Worm (Caenorhabditis elegans) whole organism, young adult: ENCODE measurements around the gene C25G4.2.

ENCODE experiments used
- C17E4.6 ChIP-seq: fragments of 200-800 bp; sonication (Bioruptor generic); IDR thresholded peaks from 2 replicates; pipeline ENCODE4 v1.3.6; 2022; ENCODE audit warnings: missing genetic modification reagents, missing genetic modification characterization, missing compliant biosample characterization
- F23B12.7 ChIP-seq: sonication (generic microtip); optimal IDR thresholded peaks from 2 replicates; lab custom pipeline; 2017; ENCODE audit warnings: missing genetic modification characterization, mild to moderate bottlenecking, missing compliant biosample characterization, antibody characterized with exemption, moderate library complexity; ENCODE audit not compliant: insufficient read depth
- F37B4.10 ChIP-seq: fragments of 200-800 bp; sonication (Bioruptor generic); IDR thresholded peaks from 2 replicates; pipeline ENCODE4 v1.3.6; 2022; ENCODE audit warnings: missing genetic modification characterization, missing compliant biosample characterization
- F49E8.2 ChIP-seq: sonication (generic microtip); optimal IDR thresholded peaks from 3 replicates; lab custom pipeline; 2017; ENCODE audit warnings: missing genetic modification characterization, mild to moderate bottlenecking, missing compliant biosample characterization, antibody characterized with exemption, moderate library complexity; ENCODE audit not compliant: insufficient read depth
- F57A8.1 ChIP-seq: fragments of 200-800 bp; sonication (Bioruptor generic); optimal IDR thresholded peaks from 2 replicates; lab custom pipeline; 2018; ENCODE audit warnings: mild to moderate bottlenecking, missing genetic modification characterization, moderate library complexity, missing compliant biosample characterization
- K11D2.4 ChIP-seq: fragments of 200-800 bp; sonication (Bioruptor generic); IDR thresholded peaks from 2 replicates; pipeline ENCODE4 v1.3.6; 2022; ENCODE audit warnings: missing genetic modification reagents, missing genetic modification characterization, missing compliant biosample characterization
- T07F8.4 ChIP-seq: sonication (generic microtip); optimal IDR thresholded peaks from 2 replicates; lab custom pipeline; 2016; ENCODE audit warnings: mild to moderate bottlenecking, missing genetic modification characterization, moderate library complexity, missing compliant biosample characterization
- Y67H2A.10 ChIP-seq: fragments of 200-800 bp; sonication (Bioruptor generic); conservative IDR thresholded peaks from 2 replicates; pipeline ENCODE4 v1.3.6; 2022; ENCODE audit warnings: missing genetic modification reagents, missing genetic modification characterization, missing compliant biosample characterization
- Y95B8A.8 ChIP-seq: fragments of 200-800 bp; sonication (Bioruptor generic); IDR thresholded peaks from 2 replicates; pipeline ENCODE4 v1.3.6; 2022; ENCODE audit warnings: missing genetic modification reagents, missing genetic modification characterization, missing compliant biosample characterization
- akir-1 ChIP-seq: fragments of 200-800 bp; sonication (Bioruptor generic); optimal IDR thresholded peaks from 2 replicates; lab custom pipeline; 2018; ENCODE audit warnings: mild to moderate bottlenecking, missing genetic modification characterization, moderate library complexity, missing compliant biosample characterization
- aptf-3 ChIP-seq: fragments of 200-800 bp; sonication (Bioruptor generic); IDR thresholded peaks from 2 replicates; pipeline ENCODE4 v1.3.6; 2022; ENCODE audit warnings: missing genetic modification characterization, missing compliant biosample characterization
- athp-1 ChIP-seq: sonication (generic microtip); optimal IDR thresholded peaks from 2 replicates; lab custom pipeline; 2017; ENCODE audit warnings: mild to moderate bottlenecking, missing genetic modification characterization, missing compliant biosample characterization
- attf-3 ChIP-seq: fragments of 200-800 bp; sonication (Bioruptor generic); conservative IDR thresholded peaks from 2 replicates; pipeline ENCODE4 v1.3.6; 2022; ENCODE audit warnings: missing genetic modification reagents, missing genetic modification characterization, missing compliant biosample characterization
- bed-1 ChIP-seq: fragments of 200-800 bp; sonication (Bioruptor generic); IDR thresholded peaks from 2 replicates; pipeline ENCODE4 v1.3.6; 2022; ENCODE audit warnings: missing genetic modification reagents, missing genetic modification characterization, missing compliant biosample characterization
- bed-2 ChIP-seq: fragments of 200-800 bp; sonication (Bioruptor generic); IDR thresholded peaks from 2 replicates; pipeline ENCODE4 v1.3.6; 2022; ENCODE audit warnings: missing genetic modification reagents, missing genetic modification characterization, missing compliant biosample characterization
- ccch-3 ChIP-seq: fragments of 200-800 bp; sonication (Bioruptor generic); optimal IDR thresholded peaks from 2 replicates; lab custom pipeline; 2018; ENCODE audit warnings: mild to moderate bottlenecking, missing genetic modification characterization, missing compliant biosample characterization
- cebp-1 ChIP-seq, 2 experiments: fragments of 200-800 bp in 1 of 2; sonication (Bioruptor generic) in 1 of 2; sonication (generic microtip) in 1 of 2; IDR thresholded peaks in 1 of 2; optimal IDR thresholded peaks in 1 of 2; 2 replicates each; pipeline versions ENCODE4 v1.3.6 to Lab custom; 2017 to 2022; ENCODE audit warnings: missing compliant biosample characterization in 2 of 2, missing genetic modification characterization in 2 of 2, mild to moderate bottlenecking in 1 of 2, missing genetic modification reagents in 1 of 2, moderate library complexity in 1 of 2
- ceh-100 ChIP-seq: fragments of 200-800 bp; sonication (Bioruptor generic); IDR thresholded peaks from 2 replicates; pipeline ENCODE4 v1.3.6; 2022; ENCODE audit warnings: missing genetic modification reagents, missing genetic modification characterization, missing compliant biosample characterization
- dpff-1 ChIP-seq: sonication (generic microtip); optimal IDR thresholded peaks from 2 replicates; lab custom pipeline; 2017; ENCODE audit warnings: mild to moderate bottlenecking, missing genetic modification characterization, missing compliant biosample characterization
- dpl-1 ChIP-seq: fragments of 150-350 bp; optimal IDR thresholded peaks from 2 replicates; lab custom pipeline; 2014; ENCODE audit warnings: missing biosample characterization, missing genetic modification reagents, missing genetic modification characterization
- egl-44 ChIP-seq: fragments of 200-800 bp; sonication (Bioruptor generic); IDR thresholded peaks from 2 replicates; pipeline ENCODE4 v1.3.6; 2022; ENCODE audit warnings: missing genetic modification reagents, missing genetic modification characterization, missing compliant biosample characterization
- hlh-26 ChIP-seq: fragments of 200-800 bp; sonication (Bioruptor generic); conservative IDR thresholded peaks from 2 replicates; pipeline ENCODE4 v1.3.6; 2022; ENCODE audit warnings: missing genetic modification reagents, missing genetic modification characterization, missing compliant biosample characterization
- hmg-20 ChIP-seq: fragments of 200-800 bp; sonication (Bioruptor generic); IDR thresholded peaks from 2 replicates; pipeline ENCODE4 v1.3.6; 2022; ENCODE audit warnings: missing genetic modification reagents, missing genetic modification characterization, missing compliant biosample characterization
- lag-1 ChIP-seq: fragments of 200-800 bp; sonication (Bioruptor generic); IDR thresholded peaks from 2 replicates; pipeline ENCODE4 v1.3.6; 2022; ENCODE audit warnings: missing genetic modification reagents, missing genetic modification characterization, missing compliant biosample characterization
- let-526 ChIP-seq: fragments of 200-800 bp; sonication (Bioruptor generic); IDR thresholded peaks from 2 replicates; pipeline ENCODE4 v1.3.6; 2022; ENCODE audit warnings: missing genetic modification reagents, missing genetic modification characterization, missing compliant biosample characterization
- lin-40 ChIP-seq: sonication (generic microtip); optimal IDR thresholded peaks from 2 replicates; lab custom pipeline; 2016; ENCODE audit warnings: missing genetic modification characterization, mild to moderate bottlenecking, missing compliant biosample characterization, missing genotype, missing genetic modification reagents
- lsy-27 ChIP-seq: sonication (generic microtip); optimal IDR thresholded peaks from 2 replicates; lab custom pipeline; 2017; ENCODE audit warnings: missing genetic modification characterization, mild to moderate bottlenecking, missing compliant biosample characterization, antibody characterized with exemption, missing genotype, borderline replicate concordance; ENCODE audit not compliant: insufficient read depth
- madf-10 ChIP-seq: sonication (generic microtip); optimal IDR thresholded peaks from 2 replicates; lab custom pipeline; 2016; ENCODE audit warnings: mild to moderate bottlenecking, missing genetic modification characterization, missing compliant biosample characterization
- mcd-1 ChIP-seq: fragments of 200-800 bp; sonication (Bioruptor generic); IDR thresholded peaks from 2 replicates; pipeline ENCODE4 v1.3.6; 2022; ENCODE audit warnings: missing genetic modification reagents, missing genetic modification characterization, missing compliant biosample characterization
- nhr-120 ChIP-seq: fragments of 200-800 bp; sonication (Bioruptor generic); IDR thresholded peaks from 2 replicates; pipeline ENCODE4 v1.3.6; 2022; ENCODE audit warnings: missing genetic modification characterization, missing compliant biosample characterization
- nhr-27 ChIP-seq: fragments of 200-800 bp; sonication (Bioruptor generic); optimal IDR thresholded peaks from 2 replicates; lab custom pipeline; 2018; ENCODE audit warnings: mild to moderate bottlenecking, missing genetic modification characterization, moderate library complexity, missing compliant biosample characterization
- rpc-1 ChIP-seq, 2 experiments: fragments of 150-350 bp in 1 of 2; sonication (generic microtip) in 1 of 2; optimal IDR thresholded peaks; 2 replicates each; lab custom pipeline; 2014 to 2018; ENCODE audit warnings: missing biosample characterization in 1 of 2, missing genetic modification characterization in 1 of 2, missing genetic modification reagents in 1 of 2, missing genotype in 1 of 2
- snpc-3.4 ChIP-seq: sonication (generic microtip); optimal IDR thresholded peaks from 2 replicates; lab custom pipeline; 2017; ENCODE audit warnings: missing genetic modification characterization, mild to moderate bottlenecking, missing compliant biosample characterization, antibody characterized with exemption, moderate library complexity, missing genotype, missing genetic modification reagents
- tbp1 ChIP-seq: fragments of 200-800 bp; sonication (Bioruptor generic); optimal IDR thresholded peaks from 2 replicates; lab custom pipeline; 2018; ENCODE audit warnings: mild to moderate bottlenecking, missing genetic modification characterization, missing compliant biosample characterization
- unc-130 ChIP-seq: sonication (generic microtip); optimal IDR thresholded peaks from 2 replicates; lab custom pipeline; 2016; ENCODE audit warnings: missing genetic modification reagents, missing genetic modification characterization, missing compliant biosample characterization
- zfh-2 ChIP-seq: fragments of 200-800 bp; sonication (Bioruptor generic); conservative IDR thresholded peaks from 2 replicates; pipeline ENCODE4 v1.3.6; 2022; ENCODE audit warnings: missing genetic modification reagents, missing genetic modification characterization, missing compliant biosample characterization
- ztf-22 ChIP-seq: fragments of 200-800 bp; sonication (Bioruptor generic); optimal IDR thresholded peaks from 2 replicates; lab custom pipeline; 2018; ENCODE audit warnings: mild to moderate bottlenecking, missing genetic modification characterization, moderate library complexity, missing compliant biosample characterization

The C25G4.2 gene

DNA sequence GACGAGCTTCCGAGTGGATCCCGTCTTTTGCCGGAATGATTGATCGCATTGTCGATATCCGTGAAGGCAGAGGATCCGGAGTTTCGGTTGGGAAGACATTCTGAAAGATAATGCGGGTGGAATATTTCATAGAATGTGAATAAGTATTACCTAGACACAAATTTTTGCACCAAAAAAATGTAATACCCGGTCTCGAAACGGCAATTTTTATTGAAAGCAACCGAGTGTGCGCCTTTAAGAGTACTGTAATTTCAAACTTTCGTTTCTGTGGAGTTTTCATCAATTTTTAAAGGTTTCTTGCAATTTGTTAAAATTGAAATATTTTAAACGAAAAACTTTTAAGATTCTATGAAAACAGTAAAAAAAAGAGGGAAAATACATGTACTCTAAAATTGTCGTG is at the start of gene C25G4.2:
TSS of gene C25G4.2 (minus strand) at position 100 of the 400 bp plus-strand sequence.
- no peak for TF ChIP-seq madf-10
- no peak for TF ChIP-seq ztf-22 (GFP tag; lab: Kevin White, UChicago)
- no peak for TF ChIP-seq nhr-120 (GFP tag; lab: Robert Waterston, UW)

DNA sequence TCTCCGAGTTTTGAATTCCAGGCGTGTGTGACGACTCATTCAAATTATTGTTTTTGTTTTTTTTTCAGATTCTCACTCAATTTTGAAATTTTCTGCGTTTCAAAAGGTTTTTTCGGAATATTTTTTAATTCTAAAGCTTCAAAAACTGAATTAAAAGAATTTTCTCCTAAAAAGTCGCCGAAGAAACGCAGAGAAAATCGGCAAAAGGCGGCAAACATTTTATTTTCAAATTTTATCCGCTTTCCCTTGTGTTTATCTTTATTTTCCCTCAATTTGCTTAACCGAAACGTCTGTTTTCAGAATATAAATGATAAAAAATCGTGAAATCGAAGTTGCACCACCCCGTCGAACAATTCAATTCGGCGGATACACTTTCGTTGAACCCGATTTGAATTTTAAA is 46.7 kb upstream of the C25G4.2 start, which contains the start of gene him-6:
TSS of gene him-6 (plus strand) at position 301 of the 400 bp plus-strand sequence.
- TF ChIP-seq F23B12.7 (tag; lab: Kevin White, UChicago) (no peak), bed-2 (no peak), tbp1 (GFP tag; lab: Kevin White, UChicago) (no peak), cebp-1 (GFP tag; IDR thresholded peaks at IDR 0.05; lab: Robert Waterston, UW) (no peak), cebp-1 (tag; optimal IDR thresholded peaks at IDR 0.05; lab: Kevin White, UChicago) (no peak), F57A8.1 (GFP tag; lab: Kevin White, UChicago) (no peak), lag-1 (GFP tag; lab: Robert Waterston, UW) (no peak), rpc-1 (optimal IDR thresholded peaks at IDR 0.05; lab: Kevin White, UChicago) (no peak), rpc-1 (tag; optimal IDR thresholded peaks at IDR 0.05; lab: Kevin White, UChicago) (no peak), F37B4.10 (GFP tag; lab: Robert Waterston, UW) (no peak), ceh-100 (GFP tag; lab: Robert Waterston, UW) (no peak), attf-3 (GFP tag; lab: Robert Waterston, UW) (no peak), dpl-1 (no peak), zfh-2 (no peak), mcd-1 (GFP tag; lab: Robert Waterston, UW) (no peak), unc-130 (GFP tag; lab: Kevin White, UChicago) (no peak), Y67H2A.10 (no peak), aptf-3 (GFP tag; lab: Robert Waterston, UW) (no peak), nhr-27 (tag; lab: Kevin White, UChicago) (no peak), Y95B8A.8 (GFP tag; lab: Robert Waterston, UW) (no peak), akir-1 (GFP tag; lab: Kevin White, UChicago) (no peak), lin-40 (tag; lab: Kevin White, UChicago) (no peak)

DNA sequence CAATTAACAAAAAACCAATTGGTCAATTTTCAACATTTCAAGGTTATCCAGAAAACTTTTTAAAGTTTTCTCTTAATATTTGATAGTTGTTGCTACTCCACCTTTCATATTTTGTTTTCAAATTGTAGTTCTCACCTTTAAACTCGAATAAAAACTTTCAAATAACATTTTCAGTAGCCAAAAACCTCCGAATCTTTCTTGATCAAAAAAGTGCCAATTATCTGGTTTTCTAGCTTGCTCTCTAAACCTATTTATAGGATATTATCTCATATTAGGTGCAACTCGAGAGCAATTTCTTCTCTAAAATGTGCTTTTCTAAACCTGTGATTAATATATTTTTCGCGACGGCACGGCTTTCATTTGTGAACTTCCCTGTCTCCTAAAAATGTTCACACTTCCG is 43.4 kb upstream of the C25G4.2 start, which contains the start of gene sru-26:
TSS of gene sru-26 (plus strand) at position 301 of the 400 bp plus-strand sequence.
- TF ChIP-seq K11D2.4: no peak
- no peak for TF ChIP-seq hlh-26
- no peak for TF ChIP-seq snpc-3.4 (tag; lab: Kevin White, UChicago)
- TF ChIP-seq athp-1 (tag; lab: Kevin White, UChicago): no peak
- TF ChIP-seq ccch-3: no peak
- TF ChIP-seq bed-1: no peak
- no peak for TF ChIP-seq let-526 (GFP tag; lab: Robert Waterston, UW)
- TF ChIP-seq T07F8.4 (tag; lab: Kevin White, UChicago): no peak
- no peak for TF ChIP-seq C17E4.6 (GFP tag; lab: Robert Waterston, UW)
- TF ChIP-seq hmg-20 (GFP tag; lab: Robert Waterston, UW): no peak
- TF ChIP-seq rpc-1 (optimal IDR thresholded peaks at IDR 0.05; lab: Kevin White, UChicago): no peak
- no peak for TF ChIP-seq rpc-1 (tag; optimal IDR thresholded peaks at IDR 0.05; lab: Kevin White, UChicago)
- no peak for TF ChIP-seq F49E8.2 (tag; lab: Kevin White, UChicago)
- TF ChIP-seq lsy-27 (tag; lab: Kevin White, UChicago): no peak
- no peak for TF ChIP-seq ztf-22 (GFP tag; lab: Kevin White, UChicago)
- TF ChIP-seq unc-130 (GFP tag; lab: Kevin White, UChicago): no peak
- TF ChIP-seq egl-44 (GFP tag; lab: Robert Waterston, UW): no peak
- no peak for TF ChIP-seq dpff-1 (tag; lab: Kevin White, UChicago)
- TF ChIP-seq, all 124 proteins: peak for 0
